Worm (Caenorhabditis elegans) whole organism, L2 larva: ENCODE data around the gene mps-1.

Experiments used
- elt-1 ChIP-seq: fragments of 150-350 bp; optimal IDR thresholded peaks from 2 replicates; lab custom pipeline; 2014; ENCODE audit warnings: missing biosample characterization, missing genetic modification characterization
- lin-13 ChIP-seq: fragments of 150-350 bp; optimal IDR thresholded peaks from 2 replicates; lab custom pipeline; 2014; ENCODE audit warnings: missing biosample characterization, missing genetic modification reagents, missing genetic modification characterization
- lin-39 ChIP-seq: fragments of 150-350 bp; optimal IDR thresholded peaks from 2 replicates; lab custom pipeline; 2014; ENCODE audit warnings: missing biosample characterization, missing genetic modification reagents, missing genetic modification characterization
- lsy-2 ChIP-seq, 2 experiments: fragments of 150-350 bp in 1 of 2; sonication (generic microtip) in 1 of 2; optimal IDR thresholded peaks; 2 replicates each; lab custom pipeline; 2014 to 2017; ENCODE audit warnings: missing biosample characterization in 2 of 2, missing genetic modification characterization in 2 of 2
- mab-5 ChIP-seq: fragments of 150-350 bp; optimal IDR thresholded peaks from 2 replicates; lab custom pipeline; 2014; ENCODE audit warnings: missing biosample characterization, missing genetic modification characterization
- nhr-11 ChIP-seq: fragments of 150-350 bp; optimal IDR thresholded peaks from 2 replicates; lab custom pipeline; 2014; ENCODE audit warnings: missing biosample characterization, missing genetic modification characterization
- nhr-12 ChIP-seq: fragments of 150-350 bp; optimal IDR thresholded peaks from 2 replicates; lab custom pipeline; 2014; ENCODE audit warnings: missing biosample characterization, missing genetic modification characterization
- nhr-25 ChIP-seq: fragments of 150-350 bp; sonication (generic microtip); optimal IDR thresholded peaks from 3 replicates; lab custom pipeline; 2014; ENCODE audit warnings: missing biosample characterization, missing genetic modification characterization
- sma-9 ChIP-seq, 2 experiments: fragments of 150-350 bp in 1 of 2; sonication (generic microtip) in 1 of 2; optimal IDR thresholded peaks; 2 replicates each; lab custom pipeline; 2014 to 2016; ENCODE audit warnings: missing genetic modification characterization in 2 of 2, mild to moderate bottlenecking in 1 of 2, missing biosample characterization in 1 of 2, missing compliant biosample characterization in 1 of 2, missing genetic modification reagents in 1 of 2, moderate library complexity in 1 of 2
- unc-39 ChIP-seq: fragments of 150-350 bp; optimal IDR thresholded peaks from 2 replicates; lab custom pipeline; 2014; ENCODE audit warnings: missing biosample characterization, missing genetic modification characterization
- zag-1 ChIP-seq: fragments of 150-350 bp; optimal IDR thresholded peaks from 2 replicates; lab custom pipeline; 2014; ENCODE audit warnings: missing biosample characterization, missing genetic modification characterization
- ztf-11 ChIP-seq: sonication (generic microtip); optimal IDR thresholded peaks from 2 replicates; lab custom pipeline; 2017; ENCODE audit warnings: missing biosample characterization, missing genetic modification characterization

- TF ChIP-seq mab-5 (tag; lab: Kevin White, UChicago) = no peak
- no peak for TF ChIP-seq sma-9 (GFP tag; optimal IDR thresholded peaks at IDR 0.05; lab: Kevin White, UChicago)
- TF ChIP-seq sma-9 (tag; optimal IDR thresholded peaks at IDR 0.05; lab: Kevin White, UChicago) = no peak
- TF ChIP-seq lsy-2 (tag; optimal IDR thresholded peaks at IDR 0.05; lab: Kevin White, UChicago) = no peak
- no peak for TF ChIP-seq nhr-25 (tag; lab: Kevin White, UChicago)
- TF ChIP-seq nhr-12 (tag; lab: Kevin White, UChicago) = no peak
- no peak for TF ChIP-seq lin-13 (GFP tag; lab: Kevin White, UChicago)
- no peak for TF ChIP-seq lin-39 (tag; lab: Kevin White, UChicago)
- TF ChIP-seq elt-1 (tag; lab: Kevin White, UChicago) = no peak
- TF ChIP-seq zag-1 (tag; lab: Kevin White, UChicago) = no peak
- TF ChIP-seq nhr-11 = no peak
- TF ChIP-seq unc-39 (tag; lab: Kevin White, UChicago) = no peak
- no peak for TF ChIP-seq ztf-11
These were observed 33.5 kb downstream of the mps-1 start, which contains the start of gene nmgp-1 for ce11 chrII:6260684-6261083.
